Fruit fly (Drosophila melanogaster): ENCODE results near the gene Dhps.

- TF ChIP-seq dsf (GFP tag; optimal IDR thresholded peaks at IDR 0.05; ENCODE audit: borderline replicate concordance) (no peak), sv (GFP tag; optimal IDR thresholded peaks at IDR 0.05) (no peak), N (GFP tag; optimal IDR thresholded peaks at IDR 0.05) (no peak), CG32264 (GFP tag; optimal IDR thresholded peaks at IDR 0.05) (no peak), OdsH (GFP tag; optimal IDR thresholded peaks at IDR 0.05) (peak; percentile 43)
Observed at dm6 chr3L:8156199-8156598, 41.8 kb upstream of the Dhps start.

All from whole organism, wandering third instar larva.